Fruit fly (Drosophila melanogaster) whole organism, adult: ENCODE data around the gene CG10252.

Experiments used
- CG1620 ChIP-seq: fragments of 200-800 bp; sonication (Bioruptor generic); optimal IDR thresholded peaks from 2 replicates; lab custom pipeline; 2016; ENCODE audit warnings: missing biosample characterization, missing genetic modification characterization
- CG5204 ChIP-seq: fragments of 200-800 bp; sonication (Bioruptor generic); optimal IDR thresholded peaks from 2 replicates; lab custom pipeline; 2016; ENCODE audit warnings: missing biosample characterization, missing genetic modification characterization
- Clk ChIP-seq: fragments of 200-800 bp; sonication (Bioruptor generic); optimal IDR thresholded peaks from 2 replicates; lab custom pipeline; 2017; ENCODE audit warnings: missing biosample characterization, missing genetic modification characterization
- Crg-1 ChIP-seq: fragments of 200-800 bp; sonication (Bioruptor generic); optimal IDR thresholded peaks from 2 replicates; lab custom pipeline; 2016; ENCODE audit warnings: missing biosample characterization, missing genetic modification characterization
- Mnt ChIP-seq: fragments of 200-800 bp; sonication (Bioruptor generic); optimal IDR thresholded peaks from 2 replicates; lab custom pipeline; 2016; ENCODE audit warnings: missing biosample characterization, mild to moderate bottlenecking, missing genetic modification characterization
- tj ChIP-seq: fragments of 200-800 bp; sonication (Bioruptor generic); optimal IDR thresholded peaks from 3 replicates; lab custom pipeline; 2017; ENCODE audit warnings: missing biosample characterization, mild to moderate bottlenecking, missing genetic modification characterization, moderate library complexity

- TF ChIP-seq Clk (GFP tag; lab: Kevin White, UChicago) (no peak), CG5204 (GFP tag; lab: Kevin White, UChicago) (no peak), Crg-1 (GFP tag; lab: Kevin White, UChicago) (no peak), Mnt (GFP tag; lab: Kevin White, UChicago) (no peak), CG1620 (GFP tag; lab: Kevin White, UChicago) (no peak), tj (GFP tag; lab: Kevin White, UChicago) (no peak)
Observed at dm6 chr3R:23659598-23659997, 36.4 kb downstream of the CG10252 start.
